Fruit fly (Drosophila melanogaster): ENCODE results near the gene Hex-A.

The Hex-A gene

DNA sequence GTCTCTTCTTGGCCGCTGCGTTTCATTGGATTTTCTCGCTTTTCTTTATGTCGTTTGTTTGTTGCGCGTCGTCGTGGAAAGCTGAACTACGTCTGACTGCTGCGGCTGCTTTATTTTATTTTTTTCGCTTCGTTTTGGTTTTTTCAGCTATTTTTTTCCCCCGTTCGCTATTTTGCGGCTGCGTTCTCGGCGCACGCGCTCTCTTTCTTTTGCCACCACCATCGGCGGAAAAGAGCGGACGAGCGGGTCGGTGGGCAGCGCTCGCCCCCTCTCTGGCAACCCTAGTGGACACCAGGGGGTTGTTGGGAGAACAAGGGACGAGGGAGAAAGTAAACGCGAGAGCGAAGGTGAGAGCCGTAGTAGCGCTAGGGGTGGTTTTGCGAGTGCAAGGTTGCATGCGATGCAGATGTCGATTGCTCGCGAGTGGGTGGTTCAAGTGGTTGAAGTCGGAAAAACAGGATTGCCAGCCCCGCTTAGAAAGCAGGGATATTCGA lies 53.5 kb downstream of the Hex-A start (continued):
- TF ChIP-seq Hand (GFP tag; optimal IDR thresholded peaks at IDR 0.05) = peak; percentile 29
- TF ChIP-seq Sox102F (GFP tag; optimal IDR thresholded peaks at IDR 0.05) = peak; percentile 11
- TF ChIP-seq CG18262 (tag; optimal IDR thresholded peaks at IDR 0.05) = no peak
- TF ChIP-seq Atf-2 (GFP tag; optimal IDR thresholded peaks at IDR 0.05) = no peak
- TF ChIP-seq Chrac-16 (GFP tag; optimal IDR thresholded peaks at IDR 0.05) = no peak
- peak; percentile 21; the same call in 1 of the 2 replicates for TF ChIP-seq CG32772 (GFP tag; IDR thresholded peaks at IDR 0.05)
- TF ChIP-seq sqz (GFP tag; optimal IDR thresholded peaks at IDR 0.05) = peak; percentile 89
- no peak for TF ChIP-seq CG13894 (tag; optimal IDR thresholded peaks at IDR 0.05)
- TF ChIP-seq Dfd (GFP tag; optimal IDR thresholded peaks at IDR 0.05) = no peak
- TF ChIP-seq CG6791 (GFP tag; IDR thresholded peaks at IDR 0.05; ENCODE audit: partially characterized antibody) = peak; percentile 34; the same call in 1 of the 3 replicates
- no peak for TF ChIP-seq trh (GFP tag; optimal IDR thresholded peaks at IDR 0.05)
- TF ChIP-seq CG10209 (GFP tag; optimal IDR thresholded peaks at IDR 0.05) = no peak
- no peak for TF ChIP-seq HLH4C (GFP tag; IDR thresholded peaks at IDR 0.05; ENCODE audit: partially characterized antibody)
- TF ChIP-seq CG30431 (GFP tag; optimal IDR thresholded peaks at IDR 0.05) = no peak
- peak; percentile 6 for TF ChIP-seq Fer1 (GFP tag; optimal IDR thresholded peaks at IDR 0.05)
- no peak for TF ChIP-seq HLH54F (GFP tag; optimal IDR thresholded peaks at IDR 0.05)
- 0 out of 4 replicates have a peak, but pooled peaks have one; percentile 67 for TF ChIP-seq chinmo (GFP tag; IDR thresholded peaks at IDR 0.05; ENCODE audit: partially characterized antibody)
- no peak for TF ChIP-seq CG6272 (GFP tag; IDR thresholded peaks at IDR 0.05)
- TF ChIP-seq HLH3B (GFP tag; IDR thresholded peaks at IDR 0.05) = peak; percentile 20; the same call in 1 of the 2 replicates
- TF ChIP-seq psq (GFP tag; optimal IDR thresholded peaks at IDR 0.05) = no peak
- no peak for TF ChIP-seq CG8359 (GFP tag; optimal IDR thresholded peaks at IDR 0.05; ENCODE audit: borderline replicate concordance)
- TF ChIP-seq CG1603 (tag; optimal IDR thresholded peaks at IDR 0.05) = no peak
- TF ChIP-seq CG10274 (GFP tag; optimal IDR thresholded peaks at IDR 0.05) = no peak
- TF ChIP-seq Ets65A (GFP tag) = peak; percentile 71
- peak; percentile 9 for TF ChIP-seq yki (optimal IDR thresholded peaks at IDR 0.05)

Data from whole organism, embryonic.